Fruit fly (Drosophila melanogaster) whole organism, embryonic: ENCODE results near the gene CG46310.
A peak's percentile ranks its signal among the peaks of the same experiment; 100 is the strongest.

Source experiments
- B-H1 ChIP-seq: fragments of 200-800 bp; sonication (Bioruptor generic); IDR thresholded peaks from 3 replicates; pipeline ENCODE4 v1.3.6; 2022; ENCODE audit warnings: missing biosample characterization, missing genetic modification characterization
- C15 ChIP-seq: fragments of 200-800 bp; sonication (Bioruptor generic); IDR thresholded peaks from 3 replicates; pipeline ENCODE4 v1.3.6; 2022; ENCODE audit warnings: missing biosample characterization, missing genetic modification characterization
- CG11560 ChIP-seq: fragments of 200-800 bp; sonication (Bioruptor generic); IDR thresholded peaks from 3 replicates; pipeline ENCODE4 v1.3.6; 2022; ENCODE audit warnings: missing biosample characterization, missing genetic modification characterization
- CG12219 ChIP-seq: fragments of 200-800 bp; sonication (Bioruptor generic); optimal IDR thresholded peaks from 3 replicates; lab custom pipeline; 2018; ENCODE audit warnings: missing biosample characterization, mild to moderate bottlenecking, missing genetic modification characterization
- CG12769 ChIP-seq: fragments of 200-800 bp; sonication (Bioruptor generic); optimal IDR thresholded peaks from 2 replicates; lab custom pipeline; 2019; ENCODE audit warnings: missing biosample characterization, mild to moderate bottlenecking, missing genetic modification characterization, moderate library complexity
- CG15011 ChIP-seq: fragments of 200-800 bp; sonication (Bioruptor generic); optimal IDR thresholded peaks from 3 replicates; lab custom pipeline; 2018; ENCODE audit warnings: missing biosample characterization, mild to moderate bottlenecking, missing genetic modification characterization
- CG16815 ChIP-seq: fragments of 200-800 bp; sonication (Bioruptor generic); optimal IDR thresholded peaks from 3 replicates; lab custom pipeline; 2017; ENCODE audit warnings: missing biosample characterization, mild to moderate bottlenecking, missing genetic modification characterization
- CG17612 ChIP-seq: fragments of 200-800 bp; sonication (Bioruptor generic); IDR thresholded peaks from 2 replicates; pipeline ENCODE4 v1.3.6; 2022; ENCODE audit warnings: missing biosample characterization, missing genetic modification characterization
- CG18619 ChIP-seq: fragments of 200-800 bp; sonication (Bioruptor generic); optimal IDR thresholded peaks from 3 replicates; lab custom pipeline; 2017; ENCODE audit warnings: missing biosample characterization, mild to moderate bottlenecking, missing genetic modification characterization
- CG2712 ChIP-seq: fragments of 200-800 bp; optimal IDR thresholded peaks from 3 replicates; lab custom pipeline; 2019; ENCODE audit warnings: missing biosample characterization, mild to moderate bottlenecking, missing genetic modification characterization, moderate library complexity
- CG2889 ChIP-seq: fragments of 200-800 bp; sonication (Bioruptor generic); IDR thresholded peaks from 3 replicates; pipeline ENCODE4 v1.3.6; 2022; ENCODE audit warnings: missing biosample characterization, missing genetic modification characterization
- CG30403 ChIP-seq: fragments of 200-800 bp; sonication (Bioruptor generic); optimal IDR thresholded peaks from 3 replicates; lab custom pipeline; 2016; ENCODE audit warnings: missing biosample characterization, missing genetic modification characterization
- CG33213 ChIP-seq: fragments of 200-800 bp; sonication (Bioruptor generic); optimal IDR thresholded peaks from 3 replicates; lab custom pipeline; 2016; ENCODE audit warnings: missing biosample characterization, missing genetic modification characterization
- CG34376 ChIP-seq: fragments of 200-800 bp; sonication (Bioruptor generic); optimal IDR thresholded peaks from 2 replicates; lab custom pipeline; 2018; ENCODE audit warnings: missing biosample characterization, mild to moderate bottlenecking, missing genetic modification characterization
- CG9876 ChIP-seq: fragments of 200-800 bp; sonication (Bioruptor generic); optimal IDR thresholded peaks from 2 replicates; lab custom pipeline; 2016; ENCODE audit warnings: missing biosample characterization, missing genetic modification characterization
- CHES-1-like ChIP-seq: fragments of 200-800 bp; sonication (Bioruptor generic); optimal IDR thresholded peaks from 2 replicates; lab custom pipeline; 2016; ENCODE audit warnings: missing biosample characterization, missing genetic modification characterization
- Chrac-16 ChIP-seq: fragments of 200-800 bp; sonication (Bioruptor generic); optimal IDR thresholded peaks from 3 replicates; lab custom pipeline; 2016; ENCODE audit warnings: missing biosample characterization, missing genetic modification characterization
- CkIIα-i1 ChIP-seq: fragments of 200-800 bp; sonication (Bioruptor generic); IDR thresholded peaks from 2 replicates; pipeline ENCODE4 v1.3.6; 2022; ENCODE audit warnings: missing biosample characterization, missing genetic modification characterization
- Dref ChIP-seq: fragments of 200-800 bp; sonication (Bioruptor generic); IDR thresholded peaks from 2 replicates; pipeline ENCODE4 v1.3.6; 2022; ENCODE audit warnings: missing biosample characterization, missing genetic modification characterization
- Ets65A ChIP-seq: fragments of 200-800 bp; sonication (Bioruptor generic); peaks from one replicate; lab custom pipeline; 2016; ENCODE audit warnings: missing biosample characterization, missing genetic modification characterization
- GATAe ChIP-seq: fragments of 200-800 bp; sonication (Bioruptor generic); conservative IDR thresholded peaks from 2 replicates; pipeline ENCODE4 v1.3.6; 2022; ENCODE audit warnings: missing biosample characterization, missing genetic modification characterization
- Gug ChIP-seq: fragments of 200-800 bp; sonication (Bioruptor generic); IDR thresholded peaks from 4 replicates; pipeline ENCODE4 v1.3.6; 2022; ENCODE audit warnings: missing biosample characterization, missing genetic modification characterization
- Myb ChIP-seq: fragments of 200-800 bp; sonication (Bioruptor generic); optimal IDR thresholded peaks from 2 replicates; lab custom pipeline; 2016; ENCODE audit warnings: missing biosample characterization, missing genetic modification characterization
- Poxn ChIP-seq: fragments of 200-800 bp; sonication (Bioruptor generic); IDR thresholded peaks from 2 replicates; pipeline ENCODE4 v1.3.6; 2022; ENCODE audit warnings: missing biosample characterization, missing genetic modification characterization
- Scr ChIP-seq: fragments of 200-800 bp; sonication (Bioruptor generic); IDR thresholded peaks from 2 replicates; pipeline ENCODE4 v1.3.6; 2022; ENCODE audit warnings: missing biosample characterization, missing genetic modification characterization; ENCODE audit not compliant: partially characterized antibody
- Trl ChIP-seq, 3 experiments: fragments of >200 bp in 2 of 3; fragments of 200-800 bp in 1 of 3; sonication (Bioruptor generic) in 1 of 3; optimal IDR thresholded peaks; 2 replicates in 1 of 3; 3 replicates in 2 of 3; lab custom pipeline; 2016 to 2017; ENCODE audit warnings: missing biosample characterization in 1 of 3, missing genetic modification characterization in 1 of 3
- Vsx1 ChIP-seq: fragments of 200-800 bp; sonication (Bioruptor generic); optimal IDR thresholded peaks from 2 replicates; lab custom pipeline; 2017; ENCODE audit warnings: missing biosample characterization, mild to moderate bottlenecking, missing genetic modification characterization, missing genetic modification reagents
- ap ChIP-seq: fragments of 200-800 bp; sonication (Bioruptor generic); IDR thresholded peaks from 2 replicates; pipeline ENCODE4 v1.3.6; 2022; ENCODE audit warnings: missing biosample characterization, missing genetic modification characterization
- ato ChIP-seq: fragments of 200-800 bp; sonication (Bioruptor generic); IDR thresholded peaks from 2 replicates; pipeline ENCODE4 v1.3.6; 2022; ENCODE audit warnings: missing biosample characterization, missing genetic modification characterization; ENCODE audit not compliant: partially characterized antibody
- caup ChIP-seq: fragments of 200-800 bp; sonication (Bioruptor generic); optimal IDR thresholded peaks from 3 replicates; lab custom pipeline; 2017; ENCODE audit warnings: missing biosample characterization, mild to moderate bottlenecking, missing genetic modification characterization, moderate library complexity; ENCODE audit not compliant: severe bottlenecking
- chn ChIP-seq: fragments of 200-800 bp; sonication (Bioruptor generic); optimal IDR thresholded peaks from 2 replicates; lab custom pipeline; 2016; ENCODE audit warnings: missing biosample characterization, missing genetic modification characterization
- crc ChIP-seq: fragments of 200-800 bp; sonication (Bioruptor generic); optimal IDR thresholded peaks from 2 replicates; lab custom pipeline; 2016; ENCODE audit warnings: missing biosample characterization, missing genetic modification characterization
- emc ChIP-seq: fragments of 200-800 bp; sonication (Bioruptor generic); optimal IDR thresholded peaks from 2 replicates; lab custom pipeline; 2016; ENCODE audit warnings: missing biosample characterization, missing genetic modification characterization
- fd3F ChIP-seq: fragments of 200-800 bp; sonication (Bioruptor generic); optimal IDR thresholded peaks from 2 replicates; lab custom pipeline; 2018; ENCODE audit warnings: missing biosample characterization, mild to moderate bottlenecking, missing genetic modification characterization, moderate library complexity
- gt ChIP-seq: fragments of 200-800 bp; sonication (Bioruptor generic); IDR thresholded peaks from 2 replicates; pipeline ENCODE4 v1.3.6; 2022; ENCODE audit warnings: missing biosample characterization, missing genetic modification characterization
- hb ChIP-seq: fragments of 200-800 bp; sonication (Bioruptor generic); IDR thresholded peaks from 3 replicates; pipeline ENCODE4 v1.3.6; 2022; ENCODE audit warnings: missing biosample characterization, missing genetic modification characterization; ENCODE audit not compliant: partially characterized antibody
- ind ChIP-seq: fragments of 200-800 bp; sonication (Bioruptor generic); optimal IDR thresholded peaks from 3 replicates; lab custom pipeline; 2016; ENCODE audit warnings: missing biosample characterization, missing genetic modification characterization
- jigr1 ChIP-seq: fragments of 200-800 bp; sonication (Bioruptor generic); IDR thresholded peaks from 3 replicates; pipeline ENCODE4 v1.3.6; 2022; ENCODE audit warnings: missing biosample characterization, missing genetic modification characterization
- lab ChIP-seq: fragments of 200-800 bp; sonication (Bioruptor generic); optimal IDR thresholded peaks from 3 replicates; lab custom pipeline; 2017; ENCODE audit warnings: missing biosample characterization, missing genetic modification characterization, mild to moderate bottlenecking, moderate library complexity, missing genetic modification reagents
- nau ChIP-seq: fragments of 200-800 bp; sonication (Bioruptor generic); optimal IDR thresholded peaks from 3 replicates; lab custom pipeline; 2017; ENCODE audit warnings: missing biosample characterization, mild to moderate bottlenecking, missing genetic modification characterization, missing genetic modification reagents
- nom ChIP-seq: fragments of 200-800 bp; sonication (Bioruptor generic); optimal IDR thresholded peaks from 2 replicates; lab custom pipeline; 2017; ENCODE audit warnings: missing biosample characterization, missing genetic modification characterization, mild to moderate bottlenecking, moderate library complexity, missing genetic modification reagents
- pfk ChIP-seq: fragments of 200-800 bp; sonication (Bioruptor generic); optimal IDR thresholded peaks from 2 replicates; lab custom pipeline; 2018; ENCODE audit warnings: missing biosample characterization, mild to moderate bottlenecking, missing genetic modification characterization, moderate library complexity
- pita ChIP-seq: fragments of 200-800 bp; sonication (Bioruptor generic); optimal IDR thresholded peaks from 2 replicates; lab custom pipeline; 2017; ENCODE audit warnings: missing biosample characterization, mild to moderate bottlenecking, missing genetic modification characterization
- pum ChIP-seq: fragments of 200-800 bp; sonication (Bioruptor generic); optimal IDR thresholded peaks from 2 replicates; lab custom pipeline; 2016; ENCODE audit warnings: missing biosample characterization, missing genetic modification characterization
- sob ChIP-seq: fragments of 200-800 bp; sonication (Bioruptor generic); IDR thresholded peaks from 2 replicates; pipeline ENCODE4 v1.3.6; 2022; ENCODE audit warnings: missing biosample characterization, missing genetic modification characterization
- tll ChIP-seq, 2 experiments: fragments of 200-800 bp in 1 of 2; fragments of >200 bp in 1 of 2; sonication (Bioruptor generic) in 1 of 2; optimal IDR thresholded peaks; 2 replicates each; lab custom pipeline; 2017 to 2019; ENCODE audit warnings: missing biosample characterization in 2 of 2, missing genetic modification characterization in 2 of 2, mild to moderate bottlenecking in 1 of 2, moderate library complexity in 1 of 2
- tup ChIP-seq: fragments of 200-800 bp; sonication (Bioruptor generic); optimal IDR thresholded peaks from 2 replicates; lab custom pipeline; 2016; ENCODE audit warnings: missing biosample characterization, mild to moderate bottlenecking, missing genetic modification characterization, moderate library complexity
- vvl ChIP-seq: fragments of 200-800 bp; sonication (Bioruptor generic); IDR thresholded peaks from 2 replicates; pipeline ENCODE4 v1.3.6; 2022; ENCODE audit warnings: missing biosample characterization, missing genetic modification characterization
- zen ChIP-seq: fragments of 200-800 bp; sonication (Bioruptor generic); optimal IDR thresholded peaks from 3 replicates; lab custom pipeline; 2018; ENCODE audit warnings: missing biosample characterization, mild to moderate bottlenecking, missing genetic modification characterization, moderate library complexity

Gene CG46310

dm6 chr3R:23214603-23215433, 41.1 kb downstream of the CG46310 start (continued):
- TF ChIP-seq ind (GFP tag; lab: Kevin White, UChicago) (no peak), CG30403 (no peak), lab (GFP tag; lab: Kevin White, UChicago) (peak; percentile 34), jigr1 (GFP tag; lab: Robert Waterston, UW) (no peak), GATAe (GFP tag; lab: Robert Waterston, UW) (peak; percentile 58; the same call in 1 of the 2 replicates), CG2712 (tag; lab: Kevin White, UChicago) (peak; percentile 24), CG12769 (tag; lab: Kevin White, UChicago) (peak; percentile 23), tup (GFP tag; lab: Kevin White, UChicago) (no peak), CG17612 (GFP tag; lab: Robert Waterston, UW) (no peak), pfk (GFP tag; lab: Kevin White, UChicago) (peak; percentile 20), zen (tag; lab: Kevin White, UChicago) (peak; percentile 42), Myb (GFP tag; lab: Kevin White, UChicago) (peak; percentile 91), pum (GFP tag; lab: Kevin White, UChicago) (no peak), Poxn (GFP tag; lab: Robert Waterston, UW) (no peak), CG12219 (GFP tag; lab: Kevin White, UChicago) (no peak), B-H1 (GFP tag; lab: Robert Waterston, UW) (no peak), CG33213 (GFP tag; lab: Kevin White, UChicago) (peak; percentile 22), CkIIα-i1 (GFP tag; lab: Robert Waterston, UW) (no peak), CHES-1-like (GFP tag; lab: Kevin White, UChicago) (no peak), sob (GFP tag; lab: Robert Waterston, UW) (no peak), fd3F (GFP tag; lab: Kevin White, UChicago) (no peak), vvl (GFP tag; lab: Robert Waterston, UW) (peak; percentile 24; the same call in 1 of the 2 replicates), Trl (optimal IDR thresholded peaks at IDR 0.05; lab: Kevin White, UChicago) (peak; percentile 14 to 24), Trl (GFP tag; optimal IDR thresholded peaks at IDR 0.05; lab: Kevin White, UChicago) (no peak), Chrac-16 (GFP tag; lab: Kevin White, UChicago) (no peak), Gug (GFP tag; lab: Robert Waterston, UW) (no peak), gt (GFP tag; lab: Robert Waterston, UW) (no peak), CG16815 (GFP tag; lab: Kevin White, UChicago) (no peak), crc (GFP tag; lab: Kevin White, UChicago) (no peak), CG9876 (GFP tag; lab: Kevin White, UChicago) (no peak), CG11560 (tag; lab: Robert Waterston, UW) (no peak), nau (GFP tag; lab: Kevin White, UChicago) (no peak), Vsx1 (GFP tag; lab: Kevin White, UChicago) (peak; percentile 53), pita (GFP tag; lab: Kevin White, UChicago) (peak; percentile 92), Ets65A (GFP tag; lab: Kevin White, UChicago) (no peak), Scr (GFP tag; lab: Robert Waterston, UW) (0 out of 2 replicates have a peak, but pooled peaks have one; percentile 26), CG34376 (GFP tag; lab: Kevin White, UChicago) (peak; percentile 97), CG2889 (GFP tag; lab: Robert Waterston, UW) (no peak), ato (GFP tag; lab: Robert Waterston, UW) (no peak), emc (GFP tag; lab: Kevin White, UChicago) (no peak), CG18619 (GFP tag; lab: Kevin White, UChicago) (no peak), tll (GFP tag; optimal IDR thresholded peaks at IDR 0.05; lab: Kevin White, UChicago) (no peak), ap (no peak), C15 (GFP tag; lab: Robert Waterston, UW) (no peak), caup (GFP tag; lab: Kevin White, UChicago) (peak; percentile 28), nom (GFP tag; lab: Kevin White, UChicago) (peak; percentile 41), chn (GFP tag; lab: Kevin White, UChicago) (no peak), Dref (GFP tag; lab: Robert Waterston, UW) (peak; percentile 79), CG15011 (GFP tag; lab: Kevin White, UChicago) (no peak), hb (GFP tag; lab: Robert Waterston, UW) (no peak)
